Fruit fly (Drosophila melanogaster) whole organism, prepupa: Measurements from ENCODE around the gene Ptpmeg2.

Experiments used
- Blimp-1 ChIP-seq: fragments of 200-800 bp; sonication (Bioruptor generic); optimal IDR thresholded peaks from 3 replicates; lab custom pipeline; 2017; ENCODE audit warnings: missing biosample characterization, missing genetic modification characterization, mild to moderate bottlenecking, moderate library complexity, missing genetic modification reagents
- CG10669 ChIP-seq: fragments of 200-800 bp; sonication (Bioruptor generic); optimal IDR thresholded peaks from 3 replicates; lab custom pipeline; 2018; ENCODE audit warnings: missing biosample characterization, mild to moderate bottlenecking, missing genetic modification characterization, moderate library complexity
- CG11294 ChIP-seq: fragments of 200-800 bp; sonication (Bioruptor generic); IDR thresholded peaks from 2 replicates; pipeline ENCODE4 v1.3.6; 2022; ENCODE audit warnings: missing biosample characterization, missing genetic modification characterization
- CG1621 ChIP-seq: fragments of 200-800 bp; sonication (Bioruptor generic); optimal IDR thresholded peaks from 3 replicates; lab custom pipeline; 2018; ENCODE audit warnings: missing biosample characterization, mild to moderate bottlenecking, missing genetic modification characterization
- CG3032 ChIP-seq: fragments of 200-800 bp; optimal IDR thresholded peaks from 2 replicates; lab custom pipeline; 2019; ENCODE audit warnings: missing biosample characterization, mild to moderate bottlenecking, missing genetic modification characterization, moderate library complexity
- CG31627 ChIP-seq: fragments of 200-800 bp; sonication (Bioruptor generic); optimal IDR thresholded peaks from 3 replicates; lab custom pipeline; 2016; ENCODE audit warnings: missing biosample characterization, missing genetic modification characterization
- CG32006 ChIP-seq: fragments of 200-800 bp; sonication (Bioruptor generic); optimal IDR thresholded peaks from 3 replicates; lab custom pipeline; 2017; ENCODE audit warnings: missing biosample characterization, mild to moderate bottlenecking, missing genetic modification characterization
- CG3919 ChIP-seq: fragments of 200-800 bp; sonication (Bioruptor generic); optimal IDR thresholded peaks from 3 replicates; lab custom pipeline; 2016; ENCODE audit warnings: missing biosample characterization, missing genetic modification characterization
- CG4318 ChIP-seq: fragments of 200-800 bp; sonication (Bioruptor generic); optimal IDR thresholded peaks from 3 replicates; lab custom pipeline; 2017; ENCODE audit warnings: missing biosample characterization, mild to moderate bottlenecking, missing genetic modification characterization
- CG6276 ChIP-seq: fragments of 200-800 bp; sonication (Bioruptor generic); optimal IDR thresholded peaks from 2 replicates; lab custom pipeline; 2017; ENCODE audit warnings: missing biosample characterization, mild to moderate bottlenecking, missing genetic modification characterization
- CG6808 ChIP-seq: fragments of 200-800 bp; sonication (Bioruptor generic); optimal IDR thresholded peaks from 3 replicates; lab custom pipeline; 2017; ENCODE audit warnings: missing biosample characterization, missing genetic modification characterization, mild to moderate bottlenecking, moderate library complexity, missing genetic modification reagents
- CG6854 ChIP-seq: fragments of 200-800 bp; sonication (Bioruptor generic); optimal IDR thresholded peaks from 2 replicates; lab custom pipeline; 2017; ENCODE audit warnings: missing biosample characterization, mild to moderate bottlenecking, missing genetic modification characterization
- CG7368 ChIP-seq: fragments of 200-800 bp; sonication (Bioruptor generic); optimal IDR thresholded peaks from 3 replicates; lab custom pipeline; 2016; ENCODE audit warnings: missing biosample characterization, missing genetic modification characterization
- CG8119 ChIP-seq: fragments of 200-800 bp; sonication (Bioruptor generic); IDR thresholded peaks from 3 replicates; pipeline ENCODE4 v1.3.6; 2022; ENCODE audit warnings: missing biosample characterization, missing genetic modification characterization
- CG8319 ChIP-seq: fragments of 200-800 bp; sonication (Bioruptor generic); optimal IDR thresholded peaks from 3 replicates; lab custom pipeline; 2016; ENCODE audit warnings: missing biosample characterization, missing genetic modification characterization
- CG9139 ChIP-seq: fragments of 200-800 bp; sonication (Bioruptor generic); optimal IDR thresholded peaks from 3 replicates; lab custom pipeline; 2017; ENCODE audit warnings: missing biosample characterization, mild to moderate bottlenecking, missing genetic modification characterization
- Eip78C ChIP-seq: fragments of 200-800 bp; sonication (Bioruptor generic); peaks from one replicate; lab custom pipeline; 2016; ENCODE audit warnings: missing biosample characterization, missing genetic modification characterization
- Eip93F ChIP-seq: fragments of 200-800 bp; sonication (Bioruptor generic); optimal IDR thresholded peaks from 2 replicates; lab custom pipeline; 2016; ENCODE audit warnings: missing biosample characterization, mild to moderate bottlenecking, missing genetic modification characterization
- Ets96B ChIP-seq: fragments of 200-800 bp; optimal IDR thresholded peaks from 2 replicates; lab custom pipeline; 2019; ENCODE audit warnings: missing biosample characterization, mild to moderate bottlenecking, missing genetic modification characterization, moderate library complexity
- Gug ChIP-seq: fragments of 200-800 bp; sonication (Bioruptor generic); IDR thresholded peaks from 2 replicates; pipeline ENCODE4 v1.3.6; 2022; ENCODE audit warnings: missing biosample characterization, missing genetic modification characterization
- Hr38 ChIP-seq: sonication (Bioruptor generic); optimal IDR thresholded peaks from 2 replicates; lab custom pipeline; 2016; ENCODE audit warnings: missing biosample characterization, missing genetic modification characterization
- Hr39 ChIP-seq: fragments of 200-800 bp; sonication (Bioruptor generic); optimal IDR thresholded peaks from 2 replicates; lab custom pipeline; 2016; ENCODE audit warnings: missing biosample characterization, missing genetic modification characterization
- Hr4 ChIP-seq: fragments of 200-800 bp; sonication (Bioruptor generic); optimal IDR thresholded peaks from 3 replicates; lab custom pipeline; 2016; ENCODE audit warnings: missing biosample characterization, missing genetic modification characterization
- Lpt ChIP-seq: fragments of 200-800 bp; sonication (Bioruptor generic); optimal IDR thresholded peaks from 3 replicates; lab custom pipeline; 2016; ENCODE audit warnings: missing biosample characterization, missing genetic modification characterization
- Met ChIP-seq: fragments of 200-800 bp; sonication (Bioruptor generic); optimal IDR thresholded peaks from 3 replicates; lab custom pipeline; 2016; ENCODE audit warnings: missing biosample characterization, missing genetic modification characterization
- Smox ChIP-seq: fragments of 200-800 bp; sonication (Bioruptor generic); optimal IDR thresholded peaks from 3 replicates; lab custom pipeline; 2016; ENCODE audit warnings: missing biosample characterization, missing genetic modification characterization
- Sox14 ChIP-seq: fragments of 200-800 bp; sonication (Bioruptor generic); optimal IDR thresholded peaks from 3 replicates; lab custom pipeline; 2016; ENCODE audit warnings: missing biosample characterization, missing genetic modification characterization
- Sox15 ChIP-seq: fragments of 200-800 bp; sonication (Bioruptor generic); optimal IDR thresholded peaks from 3 replicates; lab custom pipeline; 2016; ENCODE audit warnings: missing biosample characterization, missing genetic modification characterization
- achi ChIP-seq: fragments of 200-800 bp; sonication (Bioruptor generic); optimal IDR thresholded peaks from 3 replicates; lab custom pipeline; 2016; ENCODE audit warnings: missing biosample characterization, missing genetic modification characterization
- acj6 ChIP-seq: fragments of 200-800 bp; sonication (Bioruptor generic); optimal IDR thresholded peaks from 3 replicates; lab custom pipeline; 2016; ENCODE audit warnings: missing biosample characterization, missing genetic modification characterization
- cyc ChIP-seq: fragments of 200-800 bp; sonication (Bioruptor generic); optimal IDR thresholded peaks from 3 replicates; lab custom pipeline; 2016; ENCODE audit warnings: missing biosample characterization, missing genetic modification characterization
- dac ChIP-seq: fragments of 200-800 bp; sonication (Bioruptor generic); optimal IDR thresholded peaks from 2 replicates; lab custom pipeline; 2017; ENCODE audit warnings: missing biosample characterization, mild to moderate bottlenecking, missing genetic modification characterization
- dsx ChIP-seq: fragments of 200-800 bp; optimal IDR thresholded peaks from 3 replicates; lab custom pipeline; 2019; ENCODE audit warnings: missing biosample characterization, mild to moderate bottlenecking, missing genetic modification characterization, moderate library complexity; ENCODE audit not compliant: poor library complexity, severe bottlenecking
- eg ChIP-seq: fragments of 200-800 bp; sonication (Bioruptor generic); IDR thresholded peaks from 3 replicates; pipeline ENCODE4 v1.3.6; 2022; ENCODE audit warnings: missing biosample characterization, missing genetic modification characterization
- fd85E ChIP-seq: fragments of 200-800 bp; sonication (Bioruptor generic); optimal IDR thresholded peaks from 3 replicates; lab custom pipeline; 2016; ENCODE audit warnings: missing biosample characterization, missing genetic modification characterization
- fkh ChIP-seq: fragments of 200-800 bp; sonication (Bioruptor generic); optimal IDR thresholded peaks from 3 replicates; lab custom pipeline; 2017; ENCODE audit warnings: missing biosample characterization, mild to moderate bottlenecking, missing genetic modification characterization, moderate library complexity
- lz ChIP-seq: fragments of 200-800 bp; sonication (Bioruptor generic); optimal IDR thresholded peaks from 3 replicates; lab custom pipeline; 2016; ENCODE audit warnings: missing biosample characterization, missing genetic modification characterization
- pdm3 ChIP-seq: fragments of 200-800 bp; sonication (Bioruptor generic); optimal IDR thresholded peaks from 3 replicates; lab custom pipeline; 2016; ENCODE audit warnings: missing biosample characterization, missing genetic modification characterization
- salr ChIP-seq, 2 experiments: fragments of 200-800 bp; sonication (Bioruptor generic); optimal IDR thresholded peaks; 3 replicates each; lab custom pipeline; 2016 to 2018; ENCODE audit warnings: missing biosample characterization in 2 of 2, missing genetic modification characterization in 2 of 2, mild to moderate bottlenecking in 1 of 2
- ss ChIP-seq, 2 experiments: fragments of 200-800 bp; sonication (Bioruptor generic); optimal IDR thresholded peaks; 2 replicates in 1 of 2; 3 replicates in 1 of 2; lab custom pipeline; 2017 to 2018; ENCODE audit warnings: mild to moderate bottlenecking in 2 of 2, missing biosample characterization in 2 of 2, missing genetic modification characterization in 2 of 2, moderate library complexity in 1 of 2
- svp ChIP-seq: fragments of 200-800 bp; sonication (Bioruptor generic); peaks from one replicate; lab custom pipeline; 2016; ENCODE audit warnings: missing biosample characterization, missing genetic modification characterization
- topi ChIP-seq: fragments of 200-800 bp; sonication (Bioruptor generic); optimal IDR thresholded peaks from 3 replicates; lab custom pipeline; 2016; ENCODE audit warnings: missing biosample characterization, missing genetic modification characterization
- vri ChIP-seq: fragments of 200-800 bp; sonication (Bioruptor generic); optimal IDR thresholded peaks from 3 replicates; lab custom pipeline; 2016; ENCODE audit warnings: missing biosample characterization, mild to moderate bottlenecking, missing genetic modification characterization

The Ptpmeg2 gene

dm6 chrX:9652006-9652405, 6.9 kb downstream of the Ptpmeg2 start (continued):
- TF ChIP-seq Hr38 (GFP tag; lab: Kevin White, UChicago), result no peak
- peak; percentile 24 for TF ChIP-seq Hr4 (GFP tag; lab: Kevin White, UChicago)
- no peak for TF ChIP-seq fkh (GFP tag; lab: Kevin White, UChicago)
- no peak for TF ChIP-seq CG6854 (GFP tag; lab: Kevin White, UChicago)
- TF ChIP-seq CG1621 (tag; lab: Kevin White, UChicago), result peak; percentile 32
- TF ChIP-seq CG3032 (tag; lab: Kevin White, UChicago), result peak; percentile 34
- no peak for TF ChIP-seq Sox14 (GFP tag; lab: Kevin White, UChicago)
- TF ChIP-seq CG6808 (GFP tag; lab: Kevin White, UChicago), result peak; percentile 52
- TF ChIP-seq Hr39 (GFP tag; lab: Kevin White, UChicago), result no peak
- TF ChIP-seq topi (GFP tag; lab: Kevin White, UChicago), result peak; percentile 1
- TF ChIP-seq Eip78C (GFP tag; lab: Kevin White, UChicago), result peak; percentile 71
- TF ChIP-seq lz (GFP tag; lab: Kevin White, UChicago), result peak; percentile 2
- peak; percentile 76 for TF ChIP-seq svp
- no peak for TF ChIP-seq CG9139 (GFP tag; lab: Kevin White, UChicago)
- peak; percentile 38 for TF ChIP-seq dsx (GFP tag; lab: Kevin White, UChicago)
- TF ChIP-seq CG10669 (GFP tag; lab: Kevin White, UChicago), result peak; percentile 27
- TF ChIP-seq CG8319 (GFP tag; lab: Kevin White, UChicago), result no peak
- no peak for TF ChIP-seq Blimp-1
- no peak for TF ChIP-seq CG8119 (GFP tag; lab: Robert Waterston, UW)
- TF ChIP-seq CG31627 (GFP tag; lab: Kevin White, UChicago), result peak; percentile 27
- TF ChIP-seq fd85E (GFP tag; lab: Kevin White, UChicago), result no peak
- peak; percentile 49 for TF ChIP-seq CG3919 (GFP tag; lab: Kevin White, UChicago)
- peak; percentile 29 for TF ChIP-seq CG6276 (GFP tag; lab: Kevin White, UChicago)
- TF ChIP-seq vri (GFP tag; lab: Kevin White, UChicago), result no peak
- no peak for TF ChIP-seq dac (GFP tag; lab: Kevin White, UChicago)
- TF ChIP-seq Ets96B (tag; lab: Kevin White, UChicago), result peak; percentile 33
- no peak for TF ChIP-seq CG11294 (GFP tag; lab: Robert Waterston, UW)
- no peak for TF ChIP-seq Eip93F (GFP tag; lab: Kevin White, UChicago)
- peak; percentile 44 for TF ChIP-seq pdm3
- peak in 1 of 2 experiments; percentile 53 for TF ChIP-seq ss (GFP tag; optimal IDR thresholded peaks at IDR 0.05; lab: Kevin White, UChicago)
- TF ChIP-seq achi (GFP tag; lab: Kevin White, UChicago), result peak; percentile 23
- TF ChIP-seq acj6 (GFP tag; lab: Kevin White, UChicago), result peak; percentile 49
- peak; percentile 18 for TF ChIP-seq Smox (GFP tag; lab: Kevin White, UChicago)
- TF ChIP-seq, all 60 proteins: peak for 36

dm6 chrX:9650757-9651594, 8.0 kb downstream of the Ptpmeg2 start:
- peak; percentile 98 for TF ChIP-seq eg (GFP tag; lab: Robert Waterston, UW)
- peak; percentile 99 for TF ChIP-seq Eip78C (GFP tag; lab: Kevin White, UChicago)
- peak; percentile 97 for TF ChIP-seq Gug (GFP tag; lab: Robert Waterston, UW)
- TF ChIP-seq CG32006 (GFP tag; lab: Kevin White, UChicago), result peak; percentile 98
- TF ChIP-seq CG8119 (GFP tag; lab: Robert Waterston, UW), result peak; percentile 98
- TF ChIP-seq Smox (GFP tag; lab: Kevin White, UChicago), result peak; percentile 96
- peak; percentile 99 for TF ChIP-seq topi (GFP tag; lab: Kevin White, UChicago)
- peak; percentile 99 for TF ChIP-seq CG3919 (GFP tag; lab: Kevin White, UChicago)
- TF ChIP-seq CG7368 (GFP tag; lab: Kevin White, UChicago), result peak; percentile 97
- TF ChIP-seq Ets96B (tag; lab: Kevin White, UChicago), result peak; percentile 97
- TF ChIP-seq Hr4 (GFP tag; lab: Kevin White, UChicago), result peak; percentile 95
- peak; percentile 98 for TF ChIP-seq CG6808 (GFP tag; lab: Kevin White, UChicago)
- TF ChIP-seq fkh (GFP tag; lab: Kevin White, UChicago), result peak; percentile 48
- TF ChIP-seq CG4318 (GFP tag; lab: Kevin White, UChicago), result peak; percentile 97
- peak; percentile 98 for TF ChIP-seq CG10669 (GFP tag; lab: Kevin White, UChicago)
- TF ChIP-seq svp, result peak; percentile 99
- peak; percentile 98 for TF ChIP-seq Met (GFP tag; lab: Kevin White, UChicago)
- TF ChIP-seq CG6276 (GFP tag; lab: Kevin White, UChicago), result peak; percentile 96
- TF ChIP-seq CG9139 (GFP tag; lab: Kevin White, UChicago), result peak; percentile 97
- peak; percentile 96 for TF ChIP-seq dac (GFP tag; lab: Kevin White, UChicago)
- peak; percentile 95 for TF ChIP-seq fd85E (GFP tag; lab: Kevin White, UChicago)
- TF ChIP-seq Lpt, result peak; percentile 97
- peak; percentile 98 for TF ChIP-seq pdm3
- peak; percentile 96 for TF ChIP-seq CG31627 (GFP tag; lab: Kevin White, UChicago)
- peak; percentile 95 for TF ChIP-seq Sox15
- TF ChIP-seq cyc (GFP tag; lab: Kevin White, UChicago), result peak; percentile 98
- peak; percentile 97 for TF ChIP-seq CG3032 (tag; lab: Kevin White, UChicago)
- peak; percentile 94 to 97 for TF ChIP-seq salr (GFP tag; optimal IDR thresholded peaks at IDR 0.05; lab: Kevin White, UChicago)
- TF ChIP-seq lz (GFP tag; lab: Kevin White, UChicago), result peak; percentile 96
- TF ChIP-seq dsx (GFP tag; lab: Kevin White, UChicago), result peak; percentile 94
- peak; percentile 98 for TF ChIP-seq achi (GFP tag; lab: Kevin White, UChicago)
